Fruit fly (Drosophila melanogaster): ENCODE data around the gene SdhBL.

Gene SdhBL

dm6 chrX:18893433-18893832, 813 bp upstream of the SdhBL start, which contains the start of gene Flacc (continued):
- TF ChIP-seq grau (tag; optimal IDR thresholded peaks at IDR 0.05): no peak
- no peak for TF ChIP-seq CG43689 (GFP tag; IDR thresholded peaks at IDR 0.05)
- TF ChIP-seq Aef1 (GFP tag; IDR thresholded peaks at IDR 0.05): no peak
- peak; percentile 17 for TF ChIP-seq CG12659 (GFP tag; optimal IDR thresholded peaks at IDR 0.05)
- no peak for TF ChIP-seq hkb (optimal IDR thresholded peaks at IDR 0.05)
- TF ChIP-seq hkb (GFP tag; IDR thresholded peaks at IDR 0.05): no peak
- TF ChIP-seq CG1233 (GFP tag; optimal IDR thresholded peaks at IDR 0.05): no peak
- no peak for TF ChIP-seq eyg (GFP tag; optimal IDR thresholded peaks at IDR 0.05)
- TF ChIP-seq pan (optimal IDR thresholded peaks at IDR 0.05): no peak
- no peak for TF ChIP-seq pan (GFP tag; optimal IDR thresholded peaks at IDR 0.05 in 1 of 2, IDR thresholded peaks at IDR 0.05 in 1 of 2)
- no peak for TF ChIP-seq CG3407 (GFP tag; optimal IDR thresholded peaks at IDR 0.05)
- TF ChIP-seq CG6791 (GFP tag; IDR thresholded peaks at IDR 0.05; ENCODE audit: partially characterized antibody): peak; percentile 90
- peak; percentile 74 for TF ChIP-seq inv (GFP tag; IDR thresholded peaks at IDR 0.05; ENCODE audit: partially characterized antibody)
- TF ChIP-seq MBD-R2 (GFP tag; IDR thresholded peaks at IDR 0.05): peak; percentile 62
- TF ChIP-seq CG7372 (GFP tag; IDR thresholded peaks at IDR 0.05): no peak
- TF ChIP-seq vnd (GFP tag; IDR thresholded peaks at IDR 0.05; ENCODE audit: partially characterized antibody): peak; percentile 79
- no peak for TF ChIP-seq CG10147 (GFP tag; optimal IDR thresholded peaks at IDR 0.05)
- peak; percentile 43 for TF ChIP-seq CG10267 (tag; optimal IDR thresholded peaks at IDR 0.05)
- peak; percentile 52 for TF ChIP-seq pzg (GFP tag; optimal IDR thresholded peaks at IDR 0.05)
- peak; percentile 79 for TF ChIP-seq CG7963 (GFP tag; IDR thresholded peaks at IDR 0.05; ENCODE audit: partially characterized antibody)
- no peak for TF ChIP-seq kah (GFP tag; optimal IDR thresholded peaks at IDR 0.05)
- TF ChIP-seq CG3163 (GFP tag; optimal IDR thresholded peaks at IDR 0.05): no peak
- no peak for TF ChIP-seq CG3838 (GFP tag; optimal IDR thresholded peaks at IDR 0.05)
- TF ChIP-seq ato (GFP tag; IDR thresholded peaks at IDR 0.05; ENCODE audit: partially characterized antibody): peak; percentile 76
- TF ChIP-seq CG12391 (tag; optimal IDR thresholded peaks at IDR 0.05): peak; percentile 9
- TF ChIP-seq CG18619 (GFP tag; optimal IDR thresholded peaks at IDR 0.05): no peak
- no peak for TF ChIP-seq CG17361 (GFP tag; IDR thresholded peaks at IDR 0.05)
- peak; percentile 82; the same call in 2 of the 3 replicates for TF ChIP-seq Opbp (GFP tag; IDR thresholded peaks at IDR 0.05; ENCODE audit: partially characterized antibody)
- TF ChIP-seq Taf1 (GFP tag; IDR thresholded peaks at IDR 0.05): no peak
- TF ChIP-seq CG34422 (GFP tag; IDR thresholded peaks at IDR 0.05): 0 out of 3 replicates have a peak, but pooled peaks have one; percentile 40
- TF ChIP-seq CG17328 (GFP tag; IDR thresholded peaks at IDR 0.05): no peak
- peak; percentile 91 for TF ChIP-seq CG34224 (GFP tag; IDR thresholded peaks at IDR 0.05; ENCODE audit: partially characterized antibody)
- TF ChIP-seq CG10654 (GFP tag; optimal IDR thresholded peaks at IDR 0.05): no peak
- no peak for TF ChIP-seq CG16863 (GFP tag; optimal IDR thresholded peaks at IDR 0.05)
- no peak for TF ChIP-seq CG10543 (GFP tag; optimal IDR thresholded peaks at IDR 0.05)
- TF ChIP-seq pnt (GFP tag; optimal IDR thresholded peaks at IDR 0.05): no peak
- no peak for TF ChIP-seq Atf6 (GFP tag; IDR thresholded peaks at IDR 0.05)
- no peak for TF ChIP-seq Fer3 (tag; optimal IDR thresholded peaks at IDR 0.05)
- no peak for TF ChIP-seq CG10274 (GFP tag; optimal IDR thresholded peaks at IDR 0.05)
- no peak for TF ChIP-seq pum (GFP tag; optimal IDR thresholded peaks at IDR 0.05)
- TF ChIP-seq CG11398 (GFP tag; optimal IDR thresholded peaks at IDR 0.05): no peak
- TF ChIP-seq CG1603 (tag; optimal IDR thresholded peaks at IDR 0.05): no peak
- TF ChIP-seq CG4820 (GFP tag; optimal IDR thresholded peaks at IDR 0.05): no peak
- TF ChIP-seq CG2129 (GFP tag; IDR thresholded peaks at IDR 0.05; ENCODE audit: partially characterized antibody): peak; percentile 44; the same call in 1 of the 2 replicates
- peak; percentile 70 for TF ChIP-seq hb (GFP tag; IDR thresholded peaks at IDR 0.05; ENCODE audit: partially characterized antibody)
- TF ChIP-seq dati (GFP tag; IDR thresholded peaks at IDR 0.05): no peak
- TF ChIP-seq CG2202 (tag; optimal IDR thresholded peaks at IDR 0.05): no peak
- TF ChIP-seq prd (optimal IDR thresholded peaks at IDR 0.05): no peak
- TF ChIP-seq prd (GFP tag; IDR thresholded peaks at IDR 0.05): no peak
- no peak for TF ChIP-seq CG10321 (GFP tag; IDR thresholded peaks at IDR 0.05)
- no peak for TF ChIP-seq dysf (GFP tag; IDR thresholded peaks at IDR 0.05)
- no peak for TF ChIP-seq CG13894 (tag; optimal IDR thresholded peaks at IDR 0.05)

Data from whole organism, embryonic.